Fruit fly (Drosophila melanogaster) whole organism, embryonic: Measurements from ENCODE around the gene CG1965.

ENCODE experiments used
- Blimp-1 ChIP-seq: fragments of 200-800 bp; sonication (Bioruptor generic); optimal IDR thresholded peaks from 3 replicates; lab custom pipeline; 2018; ENCODE audit warnings: missing biosample characterization, missing genetic modification characterization, mild to moderate bottlenecking, moderate library complexity, missing genetic modification reagents
- CG10366 ChIP-seq: fragments of 200-800 bp; sonication (Bioruptor generic); IDR thresholded peaks from 2 replicates; pipeline ENCODE4 v1.3.6; 2022; ENCODE audit warnings: missing biosample characterization, missing genetic modification characterization
- CG10543 ChIP-seq: fragments of 200-800 bp; sonication (Bioruptor generic); optimal IDR thresholded peaks from 3 replicates; lab custom pipeline; 2017; ENCODE audit warnings: missing biosample characterization, mild to moderate bottlenecking, missing genetic modification characterization, moderate library complexity
- CG10959 ChIP-seq: fragments of 200-800 bp; sonication (Bioruptor generic); IDR thresholded peaks from 2 replicates; pipeline ENCODE4 v1.3.6; 2022; ENCODE audit warnings: missing biosample characterization, missing genetic modification characterization
- CG1233 ChIP-seq: fragments of 200-800 bp; sonication (Bioruptor generic); optimal IDR thresholded peaks from 4 replicates; lab custom pipeline; 2018; ENCODE audit warnings: missing biosample characterization, mild to moderate bottlenecking, missing genetic modification characterization
- CG13775 ChIP-seq: fragments of 200-800 bp; sonication (Bioruptor generic); optimal IDR thresholded peaks from 3 replicates; lab custom pipeline; 2017; ENCODE audit warnings: missing biosample characterization, mild to moderate bottlenecking, missing genetic modification characterization
- CG14050 ChIP-seq: fragments of 200-800 bp; sonication (Bioruptor generic); IDR thresholded peaks from 3 replicates; pipeline ENCODE4 v1.3.6; 2022; ENCODE audit warnings: missing biosample characterization, missing genetic modification characterization
- CG14667 ChIP-seq: fragments of 200-800 bp; sonication (Bioruptor generic); IDR thresholded peaks from 2 replicates; pipeline ENCODE4 v1.3.6; 2022; ENCODE audit warnings: missing biosample characterization, missing genetic modification characterization
- CG14860 ChIP-seq: fragments of 200-800 bp; sonication (Bioruptor generic); IDR thresholded peaks from 3 replicates; pipeline ENCODE4 v1.3.6; 2022; ENCODE audit warnings: missing biosample characterization, missing genetic modification characterization; ENCODE audit not compliant: partially characterized antibody
- CG1792 ChIP-seq: fragments of 200-800 bp; sonication (Bioruptor generic); optimal IDR thresholded peaks from 2 replicates; lab custom pipeline; 2016; ENCODE audit warnings: missing biosample characterization, missing genetic modification characterization
- CG3163 ChIP-seq: fragments of 200-800 bp; sonication (Bioruptor generic); optimal IDR thresholded peaks from 3 replicates; lab custom pipeline; 2016; ENCODE audit warnings: missing biosample characterization, missing genetic modification characterization
- CG32532 ChIP-seq: fragments of 200-800 bp; sonication (Bioruptor generic); IDR thresholded peaks from 2 replicates; pipeline ENCODE4 v1.3.6; 2022; ENCODE audit warnings: missing biosample characterization, missing genetic modification characterization
- CG4707 ChIP-seq: fragments of 200-800 bp; sonication (Bioruptor generic); optimal IDR thresholded peaks from 2 replicates; lab custom pipeline; 2018; ENCODE audit warnings: missing biosample characterization, mild to moderate bottlenecking, missing genetic modification characterization, moderate library complexity
- CG6765 ChIP-seq: fragments of 200-800 bp; sonication (Bioruptor generic); optimal IDR thresholded peaks from 3 replicates; lab custom pipeline; 2017; ENCODE audit warnings: missing biosample characterization, mild to moderate bottlenecking, missing genetic modification characterization
- CG6791 ChIP-seq: fragments of 200-800 bp; sonication (Bioruptor generic); IDR thresholded peaks from 3 replicates; pipeline ENCODE4 v1.3.6; 2022; ENCODE audit warnings: missing biosample characterization, missing genetic modification characterization; ENCODE audit not compliant: partially characterized antibody
- CG7372 ChIP-seq: fragments of 200-800 bp; sonication (Bioruptor generic); IDR thresholded peaks from 2 replicates; pipeline ENCODE4 v1.3.6; 2022; ENCODE audit warnings: missing biosample characterization, missing genetic modification characterization
- CG7963 ChIP-seq: fragments of 200-800 bp; sonication (Bioruptor generic); IDR thresholded peaks from 3 replicates; pipeline ENCODE4 v1.3.6; 2022; ENCODE audit warnings: missing biosample characterization, missing genetic modification characterization; ENCODE audit not compliant: partially characterized antibody
- CG8089 ChIP-seq: fragments of 200-800 bp; sonication (Bioruptor generic); optimal IDR thresholded peaks from 3 replicates; lab custom pipeline; 2016; ENCODE audit warnings: missing biosample characterization, missing genetic modification characterization
- CG9876 ChIP-seq: fragments of 200-800 bp; sonication (Bioruptor generic); optimal IDR thresholded peaks from 2 replicates; lab custom pipeline; 2016; ENCODE audit warnings: missing biosample characterization, missing genetic modification characterization
- CkIIα-i1 ChIP-seq: fragments of 200-800 bp; sonication (Bioruptor generic); IDR thresholded peaks from 2 replicates; pipeline ENCODE4 v1.3.6; 2022; ENCODE audit warnings: missing biosample characterization, missing genetic modification characterization
- D ChIP-seq, 2 experiments: fragments of 200-800 bp in 1 of 2; fragments of >200 bp in 1 of 2; sonication (Bioruptor generic) in 1 of 2; optimal IDR thresholded peaks; 2 replicates in 1 of 2; 3 replicates in 1 of 2; lab custom pipeline; 2017; ENCODE audit warnings: mild to moderate bottlenecking in 1 of 2, missing biosample characterization in 1 of 2, missing genetic modification characterization in 1 of 2, missing genetic modification reagents in 1 of 2
- Dll ChIP-seq: fragments of 200-800 bp; sonication (Bioruptor generic); IDR thresholded peaks from 4 replicates; pipeline ENCODE4 v1.3.6; 2022; ENCODE audit warnings: missing biosample characterization, missing genetic modification characterization; ENCODE audit not compliant: partially characterized antibody
- Drgx ChIP-seq: fragments of 200-800 bp; sonication (Bioruptor generic); IDR thresholded peaks from 2 replicates; pipeline ENCODE4 v1.3.6; 2022; ENCODE audit warnings: missing biosample characterization, missing genetic modification characterization
- E2f2 ChIP-seq: fragments of 200-800 bp; sonication (Bioruptor generic); IDR thresholded peaks from 2 replicates; pipeline ENCODE4 v1.3.6; 2022; ENCODE audit warnings: missing biosample characterization, missing genetic modification characterization
- Kr ChIP-seq: fragments of 200-800 bp; sonication (Bioruptor generic); optimal IDR thresholded peaks from 2 replicates; lab custom pipeline; 2017; ENCODE audit warnings: missing biosample characterization, mild to moderate bottlenecking, missing genetic modification characterization
- NFAT ChIP-seq: fragments of 200-800 bp; sonication (Bioruptor generic); IDR thresholded peaks from 2 replicates; pipeline ENCODE4 v1.3.6; 2022; ENCODE audit warnings: missing biosample characterization, missing genetic modification characterization
- Neu2 ChIP-seq: fragments of 200-800 bp; sonication (Bioruptor generic); optimal IDR thresholded peaks from 3 replicates; lab custom pipeline; 2016; ENCODE audit warnings: missing biosample characterization, missing genetic modification characterization, borderline replicate concordance
- Sin3A ChIP-seq: fragments of >200 bp; optimal IDR thresholded peaks from 2 replicates; lab custom pipeline; 2018
- Six4 ChIP-seq: fragments of 200-800 bp; sonication (Bioruptor generic); optimal IDR thresholded peaks from 2 replicates; lab custom pipeline; 2016; ENCODE audit warnings: missing biosample characterization, missing genetic modification characterization
- Sox100B ChIP-seq: fragments of 200-800 bp; sonication (Bioruptor generic); optimal IDR thresholded peaks from 3 replicates; lab custom pipeline; 2018; ENCODE audit warnings: missing biosample characterization, mild to moderate bottlenecking, missing genetic modification characterization
- Taf1 ChIP-seq: fragments of 200-800 bp; sonication (Bioruptor generic); IDR thresholded peaks from 2 replicates; pipeline ENCODE4 v1.3.6; 2022; ENCODE audit warnings: missing biosample characterization, missing genetic modification characterization
- ato ChIP-seq: fragments of 200-800 bp; sonication (Bioruptor generic); IDR thresholded peaks from 2 replicates; pipeline ENCODE4 v1.3.6; 2022; ENCODE audit warnings: missing biosample characterization, missing genetic modification characterization; ENCODE audit not compliant: partially characterized antibody
- corto ChIP-seq: fragments of 200-800 bp; sonication (Bioruptor generic); optimal IDR thresholded peaks from 2 replicates; lab custom pipeline; 2016; ENCODE audit warnings: missing biosample characterization, mild to moderate bottlenecking, missing genetic modification characterization, moderate library complexity
- danr ChIP-seq: fragments of 200-800 bp; sonication (Bioruptor generic); IDR thresholded peaks from 2 replicates; pipeline ENCODE4 v1.3.6; 2022; ENCODE audit warnings: missing biosample characterization, missing genetic modification characterization
- dmrt99B ChIP-seq: fragments of 200-800 bp; sonication (Bioruptor generic); optimal IDR thresholded peaks from 2 replicates; lab custom pipeline; 2018; ENCODE audit warnings: missing biosample characterization, mild to moderate bottlenecking, missing genetic modification characterization, moderate library complexity
- grau ChIP-seq: fragments of 200-800 bp; optimal IDR thresholded peaks from 3 replicates; lab custom pipeline; 2019; ENCODE audit warnings: missing biosample characterization, mild to moderate bottlenecking, missing genetic modification characterization, moderate library complexity
- kni ChIP-seq: fragments of 200-800 bp; sonication (Bioruptor generic); optimal IDR thresholded peaks from 3 replicates; lab custom pipeline; 2017; ENCODE audit warnings: mild to moderate bottlenecking, missing biosample characterization, missing genetic modification reagents, missing genetic modification characterization
- lmd ChIP-seq: fragments of 200-800 bp; sonication (Bioruptor generic); IDR thresholded peaks from 2 replicates; pipeline ENCODE4 v1.3.6; 2022; ENCODE audit warnings: missing biosample characterization, missing genetic modification characterization
- lov ChIP-seq, 2 experiments: fragments of 200-800 bp in 1 of 2; fragments of >200 bp in 1 of 2; sonication (Bioruptor generic) in 1 of 2; IDR thresholded peaks in 1 of 2; optimal IDR thresholded peaks in 1 of 2; 2 replicates in 1 of 2; 3 replicates in 1 of 2; pipeline versions ENCODE4 v1.3.6 to Lab custom; 2017 to 2022; ENCODE audit warnings: missing biosample characterization in 1 of 2, missing genetic modification characterization in 1 of 2
- maf-S ChIP-seq: fragments of 200-800 bp; sonication (Bioruptor generic); optimal IDR thresholded peaks from 2 replicates; lab custom pipeline; 2016; ENCODE audit warnings: missing biosample characterization, missing genetic modification characterization
- nmo ChIP-seq: fragments of 200-800 bp; sonication (Bioruptor generic); optimal IDR thresholded peaks from 2 replicates; lab custom pipeline; 2018; ENCODE audit warnings: missing biosample characterization, mild to moderate bottlenecking, missing genetic modification characterization, moderate library complexity
- peb ChIP-seq: fragments of 200-800 bp; sonication (Bioruptor generic); IDR thresholded peaks from 2 replicates; pipeline ENCODE4 v1.3.6; 2022; ENCODE audit warnings: missing biosample characterization, missing genetic modification characterization
- pita ChIP-seq: fragments of 200-800 bp; sonication (Bioruptor generic); optimal IDR thresholded peaks from 2 replicates; lab custom pipeline; 2017; ENCODE audit warnings: missing biosample characterization, mild to moderate bottlenecking, missing genetic modification characterization
- pum ChIP-seq: fragments of 200-800 bp; sonication (Bioruptor generic); optimal IDR thresholded peaks from 2 replicates; lab custom pipeline; 2016; ENCODE audit warnings: missing biosample characterization, missing genetic modification characterization
- ranshi ChIP-seq: fragments of 200-800 bp; sonication (Bioruptor generic); IDR thresholded peaks from 2 replicates; pipeline ENCODE4 v1.3.6; 2022; ENCODE audit warnings: missing biosample characterization, missing genetic modification characterization
- shn ChIP-seq: fragments of 200-800 bp; sonication (Bioruptor generic); optimal IDR thresholded peaks from 3 replicates; lab custom pipeline; 2016; ENCODE audit warnings: missing biosample characterization, missing genetic modification characterization
- sima ChIP-seq: fragments of 200-800 bp; sonication (Bioruptor generic); optimal IDR thresholded peaks from 2 replicates; lab custom pipeline; 2016; ENCODE audit warnings: missing biosample characterization, missing genetic modification characterization
- trh ChIP-seq: fragments of 200-800 bp; sonication (Bioruptor generic); optimal IDR thresholded peaks from 2 replicates; lab custom pipeline; 2016; ENCODE audit warnings: missing biosample characterization, missing genetic modification characterization
- unc-4 ChIP-seq: fragments of 200-800 bp; sonication (Bioruptor generic); IDR thresholded peaks from 2 replicates; pipeline ENCODE4 v1.3.6; 2022; ENCODE audit warnings: missing biosample characterization, missing genetic modification characterization; ENCODE audit not compliant: partially characterized antibody
- unpg ChIP-seq: fragments of 200-800 bp; sonication (Bioruptor generic); optimal IDR thresholded peaks from 3 replicates; lab custom pipeline; 2018; ENCODE audit warnings: missing biosample characterization, mild to moderate bottlenecking, missing genetic modification characterization, moderate library complexity

Gene CG1965

dm6 chr3R:7093592-7093991 is 26.4 kb downstream of the CG1965 start (continued):
- peak; percentile 26; the same call in 1 of the 2 replicates for TF ChIP-seq E2f2 (GFP tag; lab: Robert Waterston, UW)
- no peak for TF ChIP-seq maf-S (GFP tag; lab: Kevin White, UChicago)
- no peak for TF ChIP-seq shn (GFP tag; lab: Kevin White, UChicago)
- peak; percentile 8 for TF ChIP-seq unpg (GFP tag; lab: Kevin White, UChicago)
- peak; percentile 31 for TF ChIP-seq grau
- TF ChIP-seq CG7963 (GFP tag; lab: Robert Waterston, UW) = no peak
- TF ChIP-seq CG3163 = no peak
- TF ChIP-seq Taf1 (GFP tag; lab: Robert Waterston, UW) = 0 out of 2 replicates have a peak, but pooled peaks have one; percentile 9
- no peak for TF ChIP-seq ato (GFP tag; lab: Robert Waterston, UW)
- TF ChIP-seq CG8089 (GFP tag; lab: Kevin White, UChicago) = no peak
- no peak for TF ChIP-seq D (optimal IDR thresholded peaks at IDR 0.05; lab: Kevin White, UChicago)
- TF ChIP-seq D (GFP tag; optimal IDR thresholded peaks at IDR 0.05; lab: Kevin White, UChicago) = no peak
- peak; percentile 16; the same call in 1 of the 2 replicates for TF ChIP-seq CG10366 (GFP tag; lab: Robert Waterston, UW)
- no peak for TF ChIP-seq ranshi (GFP tag; lab: Robert Waterston, UW)
- TF ChIP-seq CG13775 (GFP tag; lab: Kevin White, UChicago) = no peak
- TF ChIP-seq Sin3A (lab: Kevin White, UChicago) = no peak
- no peak for TF ChIP-seq CG10543
- TF ChIP-seq CG10959 = no peak
- TF ChIP-seq CG32532 (GFP tag; lab: Robert Waterston, UW) = peak; percentile 60
- no peak for TF ChIP-seq CG9876 (GFP tag; lab: Kevin White, UChicago)
- TF ChIP-seq lmd (GFP tag; lab: Robert Waterston, UW) = no peak
- no peak for TF ChIP-seq CG6791
- no peak for TF ChIP-seq lov (optimal IDR thresholded peaks at IDR 0.05; lab: Kevin White, UChicago)
- no peak for TF ChIP-seq lov (GFP tag; IDR thresholded peaks at IDR 0.05; lab: Robert Waterston, UW)
- no peak for TF ChIP-seq trh (GFP tag; lab: Kevin White, UChicago)
- TF ChIP-seq danr (GFP tag; lab: Robert Waterston, UW) = no peak
- TF ChIP-seq sima (GFP tag; lab: Kevin White, UChicago) = no peak
- TF ChIP-seq CkIIα-i1 = no peak
- TF ChIP-seq CG1792 (GFP tag; lab: Kevin White, UChicago) = no peak
- 0 out of 2 replicates have a peak, but pooled peaks have one; percentile 14 for TF ChIP-seq unc-4 (GFP tag; lab: Robert Waterston, UW)
- no peak for TF ChIP-seq Neu2 (GFP tag; lab: Kevin White, UChicago)
- TF ChIP-seq CG14667 (GFP tag; lab: Robert Waterston, UW) = no peak
- TF ChIP-seq Six4 (GFP tag; lab: Kevin White, UChicago) = no peak
- no peak for TF ChIP-seq CG7372 (GFP tag; lab: Robert Waterston, UW)
- TF ChIP-seq kni = no peak
- TF ChIP-seq CG1233 = no peak
- no peak for TF ChIP-seq pita (GFP tag; lab: Kevin White, UChicago)
- no peak for TF ChIP-seq Drgx (GFP tag; lab: Robert Waterston, UW)
- peak; percentile 32 for TF ChIP-seq nmo (GFP tag; lab: Kevin White, UChicago)
- no peak for TF ChIP-seq pum (GFP tag; lab: Kevin White, UChicago)
- no peak for TF ChIP-seq Kr (GFP tag; lab: Kevin White, UChicago)
- TF ChIP-seq dmrt99B (tag; lab: Kevin White, UChicago) = no peak
- TF ChIP-seq Dll (GFP tag; lab: Robert Waterston, UW) = peak; percentile 34; the same call in 2 of the 4 replicates
- peak; percentile 37; the same call in 1 of the 2 replicates for TF ChIP-seq NFAT (GFP tag; lab: Robert Waterston, UW)
- no peak for TF ChIP-seq corto (GFP tag; lab: Kevin White, UChicago)
- no peak for TF ChIP-seq CG4707 (GFP tag; lab: Kevin White, UChicago)
- no peak for TF ChIP-seq CG6765
- no peak for TF ChIP-seq Sox100B
- no peak for TF ChIP-seq CG14050
- TF ChIP-seq peb (GFP tag; lab: Robert Waterston, UW) = no peak
- TF ChIP-seq Blimp-1 (GFP tag; lab: Kevin White, UChicago) = no peak
- peak; percentile 10; the same call in 1 of the 3 replicates for TF ChIP-seq CG14860 (GFP tag; lab: Robert Waterston, UW)
